Worm (Caenorhabditis elegans): ENCODE results near the gene F55G1.15.

DNA sequence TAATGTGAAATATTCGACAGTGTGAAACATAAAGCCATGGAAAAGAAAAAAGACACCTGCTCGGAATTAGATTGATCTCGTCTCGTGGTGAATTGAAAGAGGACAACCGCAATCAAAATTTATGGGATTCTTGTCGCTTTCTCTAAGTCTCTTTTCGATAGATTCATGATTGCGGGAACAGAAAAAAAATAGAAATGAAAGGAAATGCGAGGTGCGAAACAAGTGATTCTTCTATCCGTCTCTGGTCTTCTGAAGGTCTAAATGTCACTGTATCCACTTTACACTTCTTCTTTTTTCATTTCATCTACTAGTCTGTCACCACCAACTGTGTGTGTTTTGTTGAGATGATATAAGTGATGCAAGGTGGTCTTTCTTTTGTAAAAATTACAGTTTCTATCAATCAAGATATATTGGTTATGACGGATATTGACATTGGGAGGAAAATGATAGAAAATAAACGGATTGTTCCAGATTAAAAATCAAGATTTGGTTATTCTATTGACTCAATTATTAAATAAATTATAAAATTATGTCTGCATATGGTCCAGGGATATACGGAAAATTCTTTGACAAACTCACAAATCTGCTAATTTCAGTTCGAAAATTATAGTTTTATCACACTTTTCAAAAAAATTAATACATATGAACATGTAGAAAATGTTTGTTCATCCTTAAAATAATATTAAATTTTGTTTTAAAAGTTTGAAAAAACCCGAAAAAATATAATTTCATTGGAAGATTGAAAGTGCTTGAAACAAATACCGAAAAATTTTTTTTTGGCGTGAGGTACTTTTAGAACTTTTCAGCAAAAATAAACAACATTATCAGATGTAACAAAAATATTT, 29.2 kb upstream of the F55G1.15 start:
- TF ChIP-seq sea-1 (GFP tag; conservative IDR thresholded peaks at IDR 0.05) (no peak), hmg-4 (GFP tag; optimal IDR thresholded peaks at IDR 0.05) (no peak), ceh-36 (tag; optimal IDR thresholded peaks at IDR 0.05) (no peak), scrt-1 (GFP tag; IDR thresholded peaks at IDR 0.05) (no peak), ceh-13 (GFP tag; optimal IDR thresholded peaks at IDR 0.05) (no peak), ama-1 (optimal IDR thresholded peaks at IDR 0.05) (no peak), pes-1 (GFP tag; IDR thresholded peaks at IDR 0.05) (no peak), F13C5.2 (tag; optimal IDR thresholded peaks at IDR 0.05) (no peak), tbx-37 (GFP tag; conservative IDR thresholded peaks at IDR 0.05) (no peak), hnd-1 (tag; optimal IDR thresholded peaks at IDR 0.05) (no peak), tra-4 (tag; optimal IDR thresholded peaks at IDR 0.05) (no peak)
